Worm (Caenorhabditis elegans) whole organism, L4 larva: ENCODE data around the gene gcy-6.

Experiments
- T20F7.1 ChIP-seq: fragments of 200-800 bp; sonication (Bioruptor generic); optimal IDR thresholded peaks from 2 replicates; lab custom pipeline; 2018; ENCODE audit warnings: mild to moderate bottlenecking, missing genetic modification characterization, missing compliant biosample characterization
- dve-1 ChIP-seq: sonication (generic microtip); optimal IDR thresholded peaks from 2 replicates; lab custom pipeline; 2017; ENCODE audit warnings: antibody characterized with exemption, mild to moderate bottlenecking, missing genetic modification characterization, missing compliant biosample characterization; ENCODE audit not compliant: insufficient read depth
- fkh-10 ChIP-seq: fragments of 150-350 bp; optimal IDR thresholded peaks from 2 replicates; lab custom pipeline; 2014; ENCODE audit warnings: missing biosample characterization, missing genetic modification reagents, missing genetic modification characterization
- hif-1 ChIP-seq, 2 experiments: sonication (generic microtip); optimal IDR thresholded peaks; 2 replicates each; lab custom pipeline; 2016 to 2017; ENCODE audit warnings: missing compliant biosample characterization in 2 of 2, missing genetic modification characterization in 2 of 2, missing genetic modification reagents in 2 of 2, missing genotype in 2 of 2, mild to moderate bottlenecking in 1 of 2
- hlh-30 ChIP-seq: sonication (generic microtip); optimal IDR thresholded peaks from 2 replicates; lab custom pipeline; 2017; ENCODE audit warnings: antibody characterized with exemption, mild to moderate bottlenecking, missing genetic modification characterization, missing compliant biosample characterization; ENCODE audit not compliant: insufficient read depth
- lin-13 ChIP-seq: fragments of 150-350 bp; optimal IDR thresholded peaks from 2 replicates; lab custom pipeline; 2014; ENCODE audit warnings: missing biosample characterization, missing genetic modification reagents, missing genetic modification characterization
- madf-5 ChIP-seq, 2 experiments: fragments of 200-800 bp; sonication (Bioruptor generic); IDR thresholded peaks; 2 replicates each; pipeline ENCODE4 v1.3.6; 2022; ENCODE audit warnings: missing compliant biosample characterization in 2 of 2, missing genetic modification characterization in 2 of 2
- snpc-4 ChIP-seq: fragments of 150-350 bp; optimal IDR thresholded peaks from 2 replicates; lab custom pipeline; 2014; ENCODE audit warnings: missing biosample characterization, missing genetic modification characterization
- tra-1 ChIP-seq: fragments of 200-800 bp; sonication (Bioruptor generic); IDR thresholded peaks from 2 replicates; pipeline ENCODE4 v1.3.6; 2022; ENCODE audit warnings: missing genetic modification reagents, missing genetic modification characterization, missing compliant biosample characterization
- unc-62 ChIP-seq, 3 experiments: fragments of 150-350 bp in 1 of 3; sonication (generic microtip); optimal IDR thresholded peaks in 2 of 3; peaks in 1 of 3; 1 replicate in 1 of 3; 2 replicates in 2 of 3; lab custom pipeline; 2014 to 2017; ENCODE audit warnings: missing biosample characterization in 3 of 3, missing genetic modification characterization in 3 of 3, missing genetic modification reagents in 3 of 3, missing genotype in 1 of 3
- zag-1 ChIP-seq: fragments of 150-350 bp; optimal IDR thresholded peaks from 2 replicates; lab custom pipeline; 2014; ENCODE audit warnings: missing biosample characterization, missing genetic modification characterization

DNA sequence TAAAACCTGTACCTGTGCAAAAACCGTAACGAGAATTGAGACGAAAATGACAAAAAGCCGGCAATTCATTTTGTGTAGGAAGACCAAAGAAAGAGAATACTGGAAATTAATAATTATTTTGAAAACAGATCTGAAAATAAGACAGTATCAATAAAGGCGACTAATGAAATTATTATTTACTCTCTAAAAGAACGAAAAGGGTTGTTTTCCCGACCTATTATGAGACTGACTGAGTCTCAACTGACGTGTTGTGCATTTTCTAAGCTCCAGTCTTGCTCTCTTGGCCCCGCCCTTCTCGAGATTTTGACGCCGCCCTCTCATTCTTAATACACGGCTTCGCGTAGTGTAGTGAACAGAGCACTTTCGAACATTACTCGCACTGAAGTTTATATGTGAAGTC is 36.2 kb upstream of the gcy-6 start, which contains the start of gene K07C5.9:
- TF ChIP-seq dve-1 (tag; lab: Kevin White, UChicago) (no peak), T20F7.1 (no peak), snpc-4 (no peak), lin-13 (GFP tag; lab: Kevin White, UChicago) (no peak), tra-1 (GFP tag; lab: Robert Waterston, UW) (no peak), unc-62 (GFP tag; optimal IDR thresholded peaks at IDR 0.05 in 1 of 2; lab: Kevin White, UChicago) (no peak), unc-62 (tag; optimal IDR thresholded peaks at IDR 0.05; lab: Kevin White, UChicago) (no peak), hlh-30 (tag; lab: Kevin White, UChicago) (no peak), fkh-10 (GFP tag; lab: Kevin White, UChicago) (no peak), zag-1 (tag; lab: Kevin White, UChicago) (no peak), madf-5 (GFP tag; IDR thresholded peaks at IDR 0.05; lab: Robert Waterston, UW) (no peak), hif-1 (tag; optimal IDR thresholded peaks at IDR 0.05; lab: Kevin White, UChicago) (no peak)
